Worm (Caenorhabditis elegans) whole organism, early embryonic: ENCODE data around the gene M162.5.

ENCODE experiments used
- B0310.2 ChIP-seq: sonication (generic microtip); optimal IDR thresholded peaks from 2 replicates; lab custom pipeline; 2016; ENCODE audit warnings: mild to moderate bottlenecking, missing genetic modification characterization, missing compliant biosample characterization
- F13C5.2 ChIP-seq: sonication (generic microtip); optimal IDR thresholded peaks from 2 replicates; lab custom pipeline; 2017; ENCODE audit warnings: mild to moderate bottlenecking, missing genetic modification characterization, inconsistent platforms, missing compliant biosample characterization
- aly-1 ChIP-seq: sonication (generic microtip); optimal IDR thresholded peaks from 2 replicates; lab custom pipeline; 2016; ENCODE audit warnings: missing genetic modification characterization, missing compliant biosample characterization
- ama-1 ChIP-seq: fragments of 150-350 bp; optimal IDR thresholded peaks from 2 replicates; lab custom pipeline; 2014
- ceh-13 ChIP-seq: fragments of 200-800 bp; sonication (Bioruptor generic); optimal IDR thresholded peaks from 2 replicates; lab custom pipeline; 2018; ENCODE audit warnings: mild to moderate bottlenecking, missing genetic modification characterization, missing compliant biosample characterization
- ceh-36 ChIP-seq: sonication (generic microtip); optimal IDR thresholded peaks from 2 replicates; lab custom pipeline; 2016; ENCODE audit warnings: missing genetic modification characterization, inconsistent platforms, missing compliant biosample characterization
- ets-7 ChIP-seq: sonication (generic microtip); optimal IDR thresholded peaks from 2 replicates; lab custom pipeline; 2016; ENCODE audit warnings: missing genotype, missing genetic modification characterization, missing compliant biosample characterization
- flt-1 ChIP-seq: fragments of 200-800 bp; sonication (Bioruptor generic); IDR thresholded peaks from 2 replicates; pipeline ENCODE4 v1.3.6; 2022; ENCODE audit warnings: missing genetic modification characterization, missing compliant biosample characterization
- hmbx-1 ChIP-seq: sonication (generic microtip); optimal IDR thresholded peaks from 2 replicates; lab custom pipeline; 2016; ENCODE audit warnings: mild to moderate bottlenecking, missing genetic modification characterization, missing compliant biosample characterization
- hmg-4 ChIP-seq: fragments of 200-800 bp; sonication (Bioruptor generic); optimal IDR thresholded peaks from 2 replicates; lab custom pipeline; 2018; ENCODE audit warnings: mild to moderate bottlenecking, missing genetic modification characterization, missing compliant biosample characterization
- hnd-1 ChIP-seq: sonication (generic microtip); optimal IDR thresholded peaks from 2 replicates; lab custom pipeline; 2016; ENCODE audit warnings: missing genetic modification characterization, missing compliant biosample characterization
- pes-1 ChIP-seq: fragments of 200-800 bp; sonication (Bioruptor generic); IDR thresholded peaks from 2 replicates; pipeline ENCODE4 v1.3.6; 2022; ENCODE audit warnings: missing genetic modification reagents, missing genetic modification characterization, missing compliant biosample characterization
- scrt-1 ChIP-seq: fragments of 200-800 bp; sonication (Bioruptor generic); IDR thresholded peaks from 2 replicates; pipeline ENCODE4 v1.3.6; 2022; ENCODE audit warnings: missing genetic modification characterization, missing compliant biosample characterization
- sea-1 ChIP-seq: fragments of 200-800 bp; sonication (Bioruptor generic); conservative IDR thresholded peaks from 2 replicates; pipeline ENCODE4 v1.3.6; 2022; ENCODE audit warnings: missing genetic modification characterization, missing compliant biosample characterization
- tbx-11 ChIP-seq: fragments of 200-800 bp; sonication (Bioruptor generic); IDR thresholded peaks from 2 replicates; pipeline ENCODE4 v1.3.6; 2022; ENCODE audit warnings: missing genetic modification characterization, missing compliant biosample characterization
- tbx-37 ChIP-seq: fragments of 200-800 bp; sonication (Bioruptor generic); conservative IDR thresholded peaks from 2 replicates; pipeline ENCODE4 v1.3.6; 2022; ENCODE audit warnings: missing genetic modification reagents, missing genetic modification characterization, missing compliant biosample characterization
- tra-4 ChIP-seq: sonication (generic microtip); optimal IDR thresholded peaks from 2 replicates; lab custom pipeline; 2017; ENCODE audit warnings: missing genetic modification characterization, missing compliant biosample characterization

Gene M162.5

ce11 chrV:19752879-19753278 is 8.0 kb upstream of the M162.5 start:
- TF ChIP-seq hmg-4 (GFP tag; lab: Kevin White, UChicago) (no peak), pes-1 (GFP tag; lab: Robert Waterston, UW) (no peak), scrt-1 (GFP tag; lab: Robert Waterston, UW) (no peak), B0310.2 (tag; lab: Kevin White, UChicago) (no peak), tra-4 (tag; lab: Kevin White, UChicago) (no peak), sea-1 (no peak), tbx-37 (GFP tag; lab: Robert Waterston, UW) (no peak), F13C5.2 (tag; lab: Kevin White, UChicago) (no peak), ets-7 (tag; lab: Kevin White, UChicago) (no peak), aly-1 (tag; lab: Kevin White, UChicago) (no peak)

- TF ChIP-seq B0310.2 (tag; lab: Kevin White, UChicago) (no peak), pes-1 (GFP tag; lab: Robert Waterston, UW) (no peak), ets-7 (tag; lab: Kevin White, UChicago) (no peak), hnd-1 (tag; lab: Kevin White, UChicago) (no peak)
These were observed 6.5 kb upstream of the M162.5 start for ce11 chrV:19754331-19754730.

- no peak for TF ChIP-seq F13C5.2 (tag; lab: Kevin White, UChicago)
- no peak for TF ChIP-seq aly-1 (tag; lab: Kevin White, UChicago)
- no peak for TF ChIP-seq ceh-36
- TF ChIP-seq pes-1 (GFP tag; lab: Robert Waterston, UW) = no peak
- no peak for TF ChIP-seq B0310.2 (tag; lab: Kevin White, UChicago)
- TF ChIP-seq tbx-11 (GFP tag; lab: Robert Waterston, UW) = no peak
- TF ChIP-seq tra-4 (tag; lab: Kevin White, UChicago) = no peak
- no peak for TF ChIP-seq hnd-1 (tag; lab: Kevin White, UChicago)
- no peak for TF ChIP-seq sea-1
- no peak for TF ChIP-seq flt-1
- no peak for TF ChIP-seq hmbx-1 (tag; lab: Kevin White, UChicago)
- no peak for TF ChIP-seq ets-7 (tag; lab: Kevin White, UChicago)
- no peak for TF ChIP-seq tbx-37 (GFP tag; lab: Robert Waterston, UW)
- TF ChIP-seq hmg-4 (GFP tag; lab: Kevin White, UChicago) = no peak
- TF ChIP-seq scrt-1 (GFP tag; lab: Robert Waterston, UW) = no peak
- TF ChIP-seq ceh-13 (GFP tag; lab: Kevin White, UChicago) = no peak
- no peak for TF ChIP-seq ama-1 (lab: Kevin White, UChicago)
These were observed 5.6 kb upstream of the M162.5 start, which contains the start of gene clec-50 for ce11 chrV:19755260-19755659. Gene clec-50, minus strand, starts transcription at chrV:19755368.

ce11 chrV:19756253-19756652 is 4.6 kb upstream of the M162.5 start, which contains the start of gene W04E12.9:
Gene W04E12.9, plus strand, starts transcription at chrV:19756553.
- TF ChIP-seq pes-1 (GFP tag; lab: Robert Waterston, UW) (no peak), scrt-1 (GFP tag; lab: Robert Waterston, UW) (no peak), tbx-11 (GFP tag; lab: Robert Waterston, UW) (no peak), flt-1 (no peak), ceh-13 (GFP tag; lab: Kevin White, UChicago) (no peak), ets-7 (tag; lab: Kevin White, UChicago) (no peak), ceh-36 (no peak), hmg-4 (GFP tag; lab: Kevin White, UChicago) (no peak), hmbx-1 (tag; lab: Kevin White, UChicago) (no peak), sea-1 (no peak), hnd-1 (tag; lab: Kevin White, UChicago) (no peak), tra-4 (tag; lab: Kevin White, UChicago) (no peak), B0310.2 (tag; lab: Kevin White, UChicago) (no peak)

- TF ChIP-seq tra-4 (tag; lab: Kevin White, UChicago) (no peak), ceh-36 (no peak), tbx-11 (GFP tag; lab: Robert Waterston, UW) (no peak), aly-1 (tag; lab: Kevin White, UChicago) (no peak), hnd-1 (tag; lab: Kevin White, UChicago) (no peak), B0310.2 (tag; lab: Kevin White, UChicago) (no peak), ets-7 (tag; lab: Kevin White, UChicago) (no peak)
These were observed 1.6 kb upstream of the M162.5 start for ce11 chrV:19759282-19759681.

- TF ChIP-seq flt-1 = no peak
- no peak for TF ChIP-seq tbx-11 (GFP tag; lab: Robert Waterston, UW)
- no peak for TF ChIP-seq ceh-13 (GFP tag; lab: Kevin White, UChicago)
- no peak for TF ChIP-seq scrt-1 (GFP tag; lab: Robert Waterston, UW)
- TF ChIP-seq ceh-36 = no peak
These were observed 6.9 kb downstream of the M162.5 start for ce11 chrV:19767719-19768118.

ce11 chrV:19771660-19772059 is 10.8 kb downstream of the M162.5 start, which contains the start of gene M162.15:
Gene M162.15, minus strand, starts transcription at chrV:19771760.
- no peak for TF ChIP-seq flt-1
- TF ChIP-seq ets-7 (tag; lab: Kevin White, UChicago) = no peak
- no peak for TF ChIP-seq hmg-4 (GFP tag; lab: Kevin White, UChicago)
- no peak for TF ChIP-seq aly-1 (tag; lab: Kevin White, UChicago)
- TF ChIP-seq ceh-13 (GFP tag; lab: Kevin White, UChicago) = no peak

- TF ChIP-seq tbx-11 (GFP tag; lab: Robert Waterston, UW) = no peak
- TF ChIP-seq ceh-13 (GFP tag; lab: Kevin White, UChicago) = no peak
- no peak for TF ChIP-seq tra-4 (tag; lab: Kevin White, UChicago)
- no peak for TF ChIP-seq flt-1
- no peak for TF ChIP-seq hnd-1 (tag; lab: Kevin White, UChicago)
- TF ChIP-seq F13C5.2 (tag; lab: Kevin White, UChicago) = no peak
- no peak for TF ChIP-seq ama-1 (lab: Kevin White, UChicago)
- no peak for TF ChIP-seq pes-1 (GFP tag; lab: Robert Waterston, UW)
- TF ChIP-seq tbx-37 (GFP tag; lab: Robert Waterston, UW) = no peak
- TF ChIP-seq scrt-1 (GFP tag; lab: Robert Waterston, UW) = no peak
- TF ChIP-seq B0310.2 (tag; lab: Kevin White, UChicago) = no peak
- no peak for TF ChIP-seq hmg-4 (GFP tag; lab: Kevin White, UChicago)
- TF ChIP-seq hmbx-1 (tag; lab: Kevin White, UChicago) = no peak
These were observed 16.4 kb downstream of the M162.5 start, which contains the start of gene fbxa-118 for ce11 chrV:19777227-19777626. Gene fbxa-118, minus strand, starts transcription at chrV:19777327.
